Worm (Caenorhabditis elegans): ENCODE results near the gene stdh-3.

- TF ChIP-seq Y56A3A.18 (GFP tag; IDR thresholded peaks at IDR 0.05) (no peak), lsy-27 (tag; optimal IDR thresholded peaks at IDR 0.05; ENCODE audit: borderline replicate concordance, insufficient read depth) (no peak), lir-1 (GFP tag; conservative IDR thresholded peaks at IDR 0.05) (no peak), nfya-1 (tag; optimal IDR thresholded peaks at IDR 0.05; ENCODE audit: borderline replicate concordance, insufficient read depth) (no peak), chd-7 (tag; optimal IDR thresholded peaks at IDR 0.05) (no peak), egl-44 (GFP tag; IDR thresholded peaks at IDR 0.05) (no peak), ama-1 (optimal IDR thresholded peaks at IDR 0.05) (no peak), ama-1 (GFP tag; optimal IDR thresholded peaks at IDR 0.05) (no peak), dpl-1 (GFP tag; optimal IDR thresholded peaks at IDR 0.05) (no peak)
Measured at ce11 chrV:13953191-13953590, 48.8 kb downstream of the stdh-3 start, which contains the start of gene R10D12.8.
